Fruit fly (Drosophila melanogaster) whole organism, embryonic: ENCODE results near the gene Vajk2.

Experiments used
- CG10267 ChIP-seq: fragments of 200-800 bp; sonication (Bioruptor generic); optimal IDR thresholded peaks from 2 replicates; lab custom pipeline; 2018; ENCODE audit warnings: missing biosample characterization, mild to moderate bottlenecking, missing genetic modification characterization, moderate library complexity
- CG10462 ChIP-seq: fragments of 200-800 bp; sonication (Bioruptor generic); optimal IDR thresholded peaks from 2 replicates; lab custom pipeline; 2016; ENCODE audit warnings: missing biosample characterization, missing genetic modification characterization
- CG11093 ChIP-seq: fragments of 200-800 bp; sonication (Bioruptor generic); IDR thresholded peaks from 3 replicates; pipeline ENCODE4 v1.3.6; 2022; ENCODE audit warnings: missing biosample characterization, missing genetic modification characterization
- CG11695 ChIP-seq: fragments of 200-800 bp; sonication (Bioruptor generic); IDR thresholded peaks from 3 replicates; pipeline ENCODE4 v1.3.6; 2022; ENCODE audit warnings: missing biosample characterization, missing genetic modification characterization
- CG13775 ChIP-seq: fragments of 200-800 bp; sonication (Bioruptor generic); optimal IDR thresholded peaks from 3 replicates; lab custom pipeline; 2017; ENCODE audit warnings: missing biosample characterization, mild to moderate bottlenecking, missing genetic modification characterization
- CG14710 ChIP-seq: fragments of 200-800 bp; sonication (Bioruptor generic); optimal IDR thresholded peaks from 3 replicates; lab custom pipeline; 2019; ENCODE audit warnings: missing biosample characterization, mild to moderate bottlenecking, missing genetic modification characterization, moderate library complexity
- CG15269 ChIP-seq: fragments of 200-800 bp; sonication (Bioruptor generic); optimal IDR thresholded peaks from 2 replicates; lab custom pipeline; 2018; ENCODE audit warnings: missing biosample characterization, mild to moderate bottlenecking, missing genetic modification characterization, moderate library complexity
- CG15601 ChIP-seq: fragments of 200-800 bp; sonication (Bioruptor generic); optimal IDR thresholded peaks from 3 replicates; lab custom pipeline; 2019; ENCODE audit warnings: missing biosample characterization, mild to moderate bottlenecking, missing genetic modification characterization, moderate library complexity
- CG17802 ChIP-seq: fragments of 200-800 bp; sonication (Bioruptor generic); optimal IDR thresholded peaks from 2 replicates; lab custom pipeline; 2018; ENCODE audit warnings: missing biosample characterization, mild to moderate bottlenecking, missing genetic modification characterization, moderate library complexity
- CG2116 ChIP-seq: fragments of 200-800 bp; sonication (Bioruptor generic); optimal IDR thresholded peaks from 3 replicates; lab custom pipeline; 2018; ENCODE audit warnings: missing biosample characterization, mild to moderate bottlenecking, missing genetic modification characterization
- CG31365 ChIP-seq: fragments of 200-800 bp; sonication (Bioruptor generic); optimal IDR thresholded peaks from 2 replicates; lab custom pipeline; 2018; ENCODE audit warnings: missing biosample characterization, mild to moderate bottlenecking, missing genetic modification characterization
- CG4617 ChIP-seq: fragments of 200-800 bp; sonication (Bioruptor generic); optimal IDR thresholded peaks from 3 replicates; lab custom pipeline; 2016; ENCODE audit warnings: missing biosample characterization, missing genetic modification characterization, borderline replicate concordance
- CG8924 ChIP-seq: fragments of 200-800 bp; optimal IDR thresholded peaks from 3 replicates; lab custom pipeline; 2019; ENCODE audit warnings: missing biosample characterization, mild to moderate bottlenecking, missing genetic modification characterization, moderate library complexity
- Camta ChIP-seq: fragments of 200-800 bp; sonication (Bioruptor generic); optimal IDR thresholded peaks from 2 replicates; lab custom pipeline; 2016; ENCODE audit warnings: missing biosample characterization, missing genetic modification characterization
- D19A ChIP-seq: fragments of 200-800 bp; optimal IDR thresholded peaks from 3 replicates; lab custom pipeline; 2019; ENCODE audit warnings: missing biosample characterization, mild to moderate bottlenecking, missing genetic modification characterization, moderate library complexity
- Dip3 ChIP-seq: fragments of 200-800 bp; sonication (Bioruptor generic); optimal IDR thresholded peaks from 3 replicates; lab custom pipeline; 2016; ENCODE audit warnings: missing biosample characterization, missing genetic modification characterization
- Elba2 ChIP-seq: fragments of 200-800 bp; sonication (Bioruptor generic); optimal IDR thresholded peaks from 3 replicates; lab custom pipeline; 2016; ENCODE audit warnings: missing biosample characterization, missing genetic modification characterization
- Ets97D ChIP-seq: fragments of 200-800 bp; sonication (Bioruptor generic); optimal IDR thresholded peaks from 3 replicates; lab custom pipeline; 2016; ENCODE audit warnings: missing biosample characterization, missing genetic modification characterization
- GATAe ChIP-seq: fragments of 200-800 bp; sonication (Bioruptor generic); conservative IDR thresholded peaks from 2 replicates; pipeline ENCODE4 v1.3.6; 2022; ENCODE audit warnings: missing biosample characterization, missing genetic modification characterization
- HLHmδ ChIP-seq: fragments of 200-800 bp; sonication (Bioruptor generic); optimal IDR thresholded peaks from 2 replicates; lab custom pipeline; 2018; ENCODE audit warnings: missing biosample characterization, mild to moderate bottlenecking, missing genetic modification characterization, moderate library complexity
- Hmx ChIP-seq: fragments of 200-800 bp; sonication (Bioruptor generic); optimal IDR thresholded peaks from 2 replicates; lab custom pipeline; 2016; ENCODE audit warnings: missing biosample characterization, missing genetic modification characterization
- Med ChIP-seq: fragments of 200-800 bp; sonication (Bioruptor generic); peaks from one replicate; lab custom pipeline; 2016; ENCODE audit warnings: missing biosample characterization, missing genetic modification characterization, mild to moderate bottlenecking, inconsistent platforms, moderate library complexity
- NFAT ChIP-seq: fragments of 200-800 bp; sonication (Bioruptor generic); IDR thresholded peaks from 2 replicates; pipeline ENCODE4 v1.3.6; 2022; ENCODE audit warnings: missing biosample characterization, missing genetic modification characterization
- Poxn ChIP-seq: fragments of 200-800 bp; sonication (Bioruptor generic); IDR thresholded peaks from 2 replicates; pipeline ENCODE4 v1.3.6; 2022; ENCODE audit warnings: missing biosample characterization, missing genetic modification characterization
- Ravus ChIP-seq: fragments of 200-800 bp; sonication (Bioruptor generic); IDR thresholded peaks from 2 replicates; pipeline ENCODE4 v1.3.6; 2022; ENCODE audit warnings: missing biosample characterization, missing genetic modification characterization
- Scr ChIP-seq: fragments of 200-800 bp; sonication (Bioruptor generic); IDR thresholded peaks from 2 replicates; pipeline ENCODE4 v1.3.6; 2022; ENCODE audit warnings: missing biosample characterization, missing genetic modification characterization; ENCODE audit not compliant: partially characterized antibody
- Stat92E ChIP-seq, 3 experiments: fragments of >200 bp in 2 of 3; fragments of 200-800 bp in 1 of 3; sonication (Bioruptor generic) in 1 of 3; optimal IDR thresholded peaks; 2 replicates each; lab custom pipeline; 2017 to 2019; ENCODE audit warnings: missing biosample characterization in 3 of 3, missing genetic modification characterization in 3 of 3, mild to moderate bottlenecking in 1 of 3, moderate library complexity in 1 of 3
- ac ChIP-seq: fragments of 200-800 bp; sonication (Bioruptor generic); optimal IDR thresholded peaks from 3 replicates; lab custom pipeline; 2017; ENCODE audit warnings: missing biosample characterization, mild to moderate bottlenecking, missing genetic modification characterization
- bcd ChIP-seq: fragments of 200-800 bp; sonication (Bioruptor generic); optimal IDR thresholded peaks from 2 replicates; lab custom pipeline; 2017; ENCODE audit warnings: missing biosample characterization, mild to moderate bottlenecking, missing genetic modification characterization
- bowl ChIP-seq: fragments of 200-800 bp; sonication (Bioruptor generic); IDR thresholded peaks from 2 replicates; pipeline ENCODE4 v1.3.6; 2022; ENCODE audit warnings: missing biosample characterization, missing genetic modification characterization
- bsh ChIP-seq, 2 experiments: fragments of 200-800 bp; sonication (Bioruptor generic); optimal IDR thresholded peaks; 2 replicates each; lab custom pipeline; 2017 to 2018; ENCODE audit warnings: mild to moderate bottlenecking in 2 of 2, missing biosample characterization in 2 of 2, missing genetic modification characterization in 2 of 2, moderate library complexity in 1 of 2
- corto ChIP-seq: fragments of 200-800 bp; sonication (Bioruptor generic); optimal IDR thresholded peaks from 2 replicates; lab custom pipeline; 2016; ENCODE audit warnings: missing biosample characterization, mild to moderate bottlenecking, missing genetic modification characterization, moderate library complexity
- dpn ChIP-seq, 2 experiments: fragments of 200-800 bp; sonication (Bioruptor generic); optimal IDR thresholded peaks; 3 replicates each; lab custom pipeline; 2016; ENCODE audit warnings: missing biosample characterization in 2 of 2, missing genetic modification characterization in 2 of 2
- eyg ChIP-seq: fragments of 200-800 bp; sonication (Bioruptor generic); optimal IDR thresholded peaks from 3 replicates; lab custom pipeline; 2016; ENCODE audit warnings: missing biosample characterization, missing genetic modification characterization
- fd102C ChIP-seq: fragments of 200-800 bp; sonication (Bioruptor generic); optimal IDR thresholded peaks from 2 replicates; lab custom pipeline; 2018; ENCODE audit warnings: missing biosample characterization, mild to moderate bottlenecking, missing genetic modification characterization, moderate library complexity
- gro ChIP-seq: fragments of 200-800 bp; sonication (Bioruptor generic); optimal IDR thresholded peaks from 2 replicates; lab custom pipeline; 2016; ENCODE audit warnings: missing biosample characterization, missing genetic modification characterization
- gt ChIP-seq: fragments of 200-800 bp; sonication (Bioruptor generic); IDR thresholded peaks from 2 replicates; pipeline ENCODE4 v1.3.6; 2022; ENCODE audit warnings: missing biosample characterization, missing genetic modification characterization
- hb ChIP-seq: fragments of 200-800 bp; sonication (Bioruptor generic); IDR thresholded peaks from 3 replicates; pipeline ENCODE4 v1.3.6; 2022; ENCODE audit warnings: missing biosample characterization, missing genetic modification characterization; ENCODE audit not compliant: partially characterized antibody
- jing ChIP-seq: fragments of 200-800 bp; sonication (Bioruptor generic); optimal IDR thresholded peaks from 2 replicates; lab custom pipeline; 2018; ENCODE audit warnings: missing biosample characterization, mild to moderate bottlenecking, missing genetic modification characterization
- jumu ChIP-seq: fragments of 200-800 bp; sonication (Bioruptor generic); optimal IDR thresholded peaks from 3 replicates; lab custom pipeline; 2016; ENCODE audit warnings: missing biosample characterization, missing genetic modification characterization
- nau ChIP-seq: fragments of 200-800 bp; sonication (Bioruptor generic); optimal IDR thresholded peaks from 3 replicates; lab custom pipeline; 2017; ENCODE audit warnings: missing biosample characterization, mild to moderate bottlenecking, missing genetic modification characterization, missing genetic modification reagents
- nerfin-1 ChIP-seq: fragments of 200-800 bp; sonication (Bioruptor generic); optimal IDR thresholded peaks from 3 replicates; lab custom pipeline; 2019; ENCODE audit warnings: missing biosample characterization, mild to moderate bottlenecking, missing genetic modification characterization, moderate library complexity
- pum ChIP-seq: fragments of 200-800 bp; sonication (Bioruptor generic); optimal IDR thresholded peaks from 2 replicates; lab custom pipeline; 2016; ENCODE audit warnings: missing biosample characterization, missing genetic modification characterization
- sd ChIP-seq: fragments of 200-800 bp; sonication (Bioruptor generic); optimal IDR thresholded peaks from 3 replicates; lab custom pipeline; 2018; ENCODE audit warnings: missing biosample characterization, mild to moderate bottlenecking, missing genetic modification characterization, moderate library complexity
- shn ChIP-seq: fragments of 200-800 bp; sonication (Bioruptor generic); optimal IDR thresholded peaks from 3 replicates; lab custom pipeline; 2016; ENCODE audit warnings: missing biosample characterization, missing genetic modification characterization
- sim ChIP-seq: fragments of 200-800 bp; sonication (Bioruptor generic); IDR thresholded peaks from 2 replicates; pipeline ENCODE4 v1.3.6; 2022; ENCODE audit warnings: missing biosample characterization, missing genetic modification characterization
- so ChIP-seq: fragments of 200-800 bp; sonication (Bioruptor generic); IDR thresholded peaks from 3 replicates; pipeline ENCODE4 v1.3.6; 2022; ENCODE audit warnings: missing biosample characterization, missing genetic modification characterization
- sug ChIP-seq: fragments of 200-800 bp; optimal IDR thresholded peaks from 2 replicates; lab custom pipeline; 2019; ENCODE audit warnings: missing biosample characterization, mild to moderate bottlenecking, missing genetic modification characterization, moderate library complexity
- usp ChIP-seq: fragments of >200 bp; optimal IDR thresholded peaks from 2 replicates; lab custom pipeline; 2017; ENCODE audit warnings: missing biosample characterization, missing genetic modification characterization

The Vajk2 gene

DNA sequence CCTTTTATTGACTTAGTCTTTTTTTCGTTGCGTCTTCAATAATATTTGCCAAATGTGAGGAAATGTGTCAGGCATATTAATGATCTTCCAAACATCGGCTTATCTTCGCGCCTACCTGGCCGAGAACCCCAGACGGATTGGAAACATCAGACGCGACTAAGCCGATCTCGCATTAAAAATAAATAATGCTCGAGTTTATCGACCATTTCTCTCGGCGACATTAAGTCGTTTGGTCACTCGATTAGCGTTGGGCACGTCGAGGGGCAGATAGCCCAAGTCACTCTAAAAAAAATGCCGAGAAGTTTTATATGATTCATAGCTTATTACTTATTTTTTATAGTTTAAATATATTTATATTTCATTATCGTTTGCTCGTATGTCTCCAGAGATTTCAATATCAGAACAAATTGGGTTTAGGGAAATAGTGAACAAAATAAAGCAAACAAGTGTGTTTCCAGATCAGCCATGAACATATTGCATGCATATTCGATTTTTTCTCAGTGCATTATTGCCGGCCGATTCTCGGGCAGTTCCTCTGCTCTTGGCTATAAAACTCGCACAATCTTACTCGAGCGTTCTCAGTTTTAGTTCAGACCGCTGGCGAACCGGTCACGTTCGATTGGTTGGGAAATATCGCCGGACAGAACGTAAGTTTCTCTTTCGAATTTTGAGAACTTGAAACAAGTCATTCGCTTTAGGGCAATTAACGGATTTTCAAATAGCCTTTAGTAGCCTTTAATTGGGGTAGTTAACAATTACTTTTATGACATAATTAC lies 29.2 kb downstream of the Vajk2 start, which contains the start of gene Ance (continued):
- TF ChIP-seq sim (GFP tag; lab: Robert Waterston, UW) (no peak), Camta (GFP tag; lab: Kevin White, UChicago) (no peak), Ravus (GFP tag; lab: Robert Waterston, UW) (no peak), CG13775 (GFP tag; lab: Kevin White, UChicago) (peak; percentile 48), hb (GFP tag; lab: Robert Waterston, UW) (no peak), bcd (GFP tag; lab: Kevin White, UChicago) (peak; percentile 30), fd102C (GFP tag; lab: Kevin White, UChicago) (no peak), nau (GFP tag; lab: Kevin White, UChicago) (no peak), NFAT (0 out of 2 replicates have a peak, but pooled peaks have one; percentile 51), sd (tag; lab: Kevin White, UChicago) (no peak), CG31365 (tag; lab: Kevin White, UChicago) (no peak), Ets97D (GFP tag; lab: Kevin White, UChicago) (no peak), shn (GFP tag; lab: Kevin White, UChicago) (no peak), pum (GFP tag; lab: Kevin White, UChicago) (no peak), CG8924 (peak; percentile 31), CG2116 (GFP tag; lab: Kevin White, UChicago) (no peak), eyg (no peak), gt (GFP tag; lab: Robert Waterston, UW) (no peak), dpn (GFP tag; optimal IDR thresholded peaks at IDR 0.05; lab: Kevin White, UChicago) (peak in 1 of 2 experiments; percentile 36), bowl (GFP tag; lab: Robert Waterston, UW) (no peak), Scr (GFP tag; lab: Robert Waterston, UW) (0 out of 2 replicates have a peak, but pooled peaks have one; percentile 7), Dip3 (peak; percentile 40), GATAe (GFP tag; lab: Robert Waterston, UW) (no peak; the same call in 1 of the 2 replicates), corto (GFP tag; lab: Kevin White, UChicago) (no peak), sug (tag; lab: Kevin White, UChicago) (peak; percentile 20), CG10462 (GFP tag; lab: Kevin White, UChicago) (no peak), bsh (GFP tag; optimal IDR thresholded peaks at IDR 0.05; lab: Kevin White, UChicago) (peak in 1 of 2 experiments; percentile 71), CG15269 (tag; lab: Kevin White, UChicago) (peak; percentile 51), D19A (tag; lab: Kevin White, UChicago) (no peak), CG17802 (tag; lab: Kevin White, UChicago) (no peak), Poxn (GFP tag; lab: Robert Waterston, UW) (no peak), so (GFP tag; lab: Robert Waterston, UW) (no peak), ac (GFP tag; lab: Kevin White, UChicago) (no peak), CG15601 (tag; lab: Kevin White, UChicago) (peak; percentile 44), jumu (GFP tag; lab: Kevin White, UChicago) (no peak), Med (GFP tag; lab: Kevin White, UChicago) (peak; percentile 83), Stat92E (GFP tag; optimal IDR thresholded peaks at IDR 0.05; lab: Kevin White, UChicago) (peak in 1 of 3 experiments; percentile 41), CG11695 (GFP tag; lab: Robert Waterston, UW) (peak; percentile 61; the same call in 2 of the 3 replicates), jing (GFP tag; lab: Kevin White, UChicago) (no peak), nerfin-1 (tag; lab: Kevin White, UChicago) (no peak), CG4617 (no peak), CG14710 (tag; lab: Kevin White, UChicago) (no peak), gro (GFP tag; lab: Kevin White, UChicago) (peak; percentile 56), Elba2 (GFP tag; lab: Kevin White, UChicago) (no peak), HLHmδ (GFP tag; lab: Kevin White, UChicago) (no peak), Hmx (no peak), CG10267 (no peak), usp (GFP tag; lab: Kevin White, UChicago) (no peak), CG11093 (GFP tag; lab: Robert Waterston, UW) (no peak)
